Fruit fly (Drosophila melanogaster) whole organism: Measurements from ENCODE around the gene PGRP-SB1.

Experiments
- Dll ChIP-seq: fragments of >200 bp; optimal IDR thresholded peaks from 2 replicates; lab custom pipeline; 2017
- usp ChIP-seq: fragments of >200 bp; optimal IDR thresholded peaks from 2 replicates; lab custom pipeline; 2017; ENCODE audit warnings: missing biosample characterization, missing genetic modification characterization, mixed read lengths

DNA sequence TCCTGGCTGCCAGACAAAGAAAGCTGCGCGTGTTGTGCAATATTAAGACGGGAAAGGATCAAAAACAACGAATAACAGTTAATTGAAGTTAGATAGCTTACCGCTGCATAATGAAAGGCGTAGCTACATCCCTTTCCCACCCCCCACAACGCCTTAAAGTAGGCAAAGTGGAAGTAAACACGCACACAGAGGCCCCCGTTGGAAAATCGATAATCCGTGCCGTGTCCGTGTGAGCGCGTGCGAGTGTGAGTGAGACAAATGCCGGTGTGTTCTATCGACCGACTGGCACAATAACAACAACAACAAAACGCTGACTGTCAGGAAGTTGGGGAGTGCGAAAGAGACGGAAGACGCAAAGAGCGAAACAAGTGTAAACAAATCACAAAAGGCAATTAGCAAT lies 15.4 kb downstream of the PGRP-SB1 start:
- TF ChIP-seq Dll (lab: Kevin White, UChicago) (no peak), usp (no peak)
